Worm (Caenorhabditis elegans) whole organism, L4 larva: ENCODE results near the gene D1044.4.

Experiments used
- D1046.2 ChIP-seq: fragments of 200-800 bp; sonication (Bioruptor generic); IDR thresholded peaks from 2 replicates; pipeline ENCODE4 v1.3.6; 2022; ENCODE audit warnings: missing genetic modification characterization, missing compliant biosample characterization
- R02D3.7 ChIP-seq: fragments of 150-350 bp; sonication (generic microtip); optimal IDR thresholded peaks from 3 replicates; lab custom pipeline; 2014; ENCODE audit warnings: missing biosample characterization, missing genetic modification characterization
- T26A8.4 ChIP-seq: fragments of 200-800 bp; sonication (Bioruptor generic); IDR thresholded peaks from 2 replicates; pipeline ENCODE4 v1.3.6; 2022; ENCODE audit warnings: missing genetic modification characterization, missing compliant biosample characterization
- Y105C5A.15 ChIP-seq: fragments of 200-800 bp; sonication (Bioruptor generic); IDR thresholded peaks from 2 replicates; pipeline ENCODE4 v1.3.6; 2022; ENCODE audit warnings: missing genetic modification characterization, missing compliant biosample characterization
- Y48G9A.11 ChIP-seq: fragments of 200-800 bp; sonication (Bioruptor generic); IDR thresholded peaks from 2 replicates; pipeline ENCODE4 v1.3.6; 2022; ENCODE audit warnings: missing genetic modification reagents, missing genetic modification characterization, missing compliant biosample characterization
- Y75B8A.6 ChIP-seq: fragments of 200-800 bp; sonication (Bioruptor generic); IDR thresholded peaks from 2 replicates; pipeline ENCODE4 v1.3.6; 2022; ENCODE audit warnings: missing genetic modification reagents, missing genetic modification characterization, missing compliant biosample characterization
- ZK337.2 ChIP-seq: fragments of 200-800 bp; sonication (Bioruptor generic); IDR thresholded peaks from 2 replicates; pipeline ENCODE4 v1.3.6; 2022; ENCODE audit warnings: missing genetic modification reagents, missing genetic modification characterization, missing compliant biosample characterization
- aha-1 ChIP-seq: fragments of 150-350 bp; peaks from one replicate; lab custom pipeline; 2014; ENCODE audit warnings: missing biosample characterization, missing genetic modification characterization
- ama-1 ChIP-seq: fragments of 150-350 bp; optimal IDR thresholded peaks from 2 replicates; lab custom pipeline; 2014; ENCODE audit warnings: inconsistent platforms, mixed read lengths
- arid-1 ChIP-seq: fragments of 200-800 bp; sonication (Bioruptor generic); conservative IDR thresholded peaks from 2 replicates; pipeline ENCODE4 v1.3.6; 2022; ENCODE audit warnings: missing genetic modification reagents, missing genetic modification characterization, missing compliant biosample characterization
- attf-4 ChIP-seq: sonication (generic microtip); optimal IDR thresholded peaks from 3 replicates; lab custom pipeline; 2017; ENCODE audit warnings: missing biosample characterization, missing genetic modification characterization
- ceh-28 ChIP-seq: fragments of 150-350 bp; optimal IDR thresholded peaks from 2 replicates; lab custom pipeline; 2014; ENCODE audit warnings: missing biosample characterization, missing genetic modification reagents, missing genetic modification characterization
- ceh-62 ChIP-seq: sonication (generic microtip); optimal IDR thresholded peaks from 2 replicates; lab custom pipeline; 2017; ENCODE audit warnings: missing biosample characterization, missing genetic modification characterization
- cey-2 ChIP-seq: sonication (generic microtip); optimal IDR thresholded peaks from 3 replicates; lab custom pipeline; 2017; ENCODE audit warnings: missing genetic modification characterization, mild to moderate bottlenecking, missing compliant biosample characterization, antibody characterized with exemption, borderline replicate concordance; ENCODE audit not compliant: insufficient read depth
- daf-19 ChIP-seq: fragments of 200-800 bp; sonication (Bioruptor generic); conservative IDR thresholded peaks from 2 replicates; pipeline ENCODE4 v1.3.6; 2022; ENCODE audit warnings: missing genetic modification characterization, missing compliant biosample characterization
- dmd-6 ChIP-seq: fragments of 200-800 bp; sonication (Bioruptor generic); IDR thresholded peaks from 2 replicates; pipeline ENCODE4 v1.3.6; 2022; ENCODE audit warnings: missing genetic modification reagents, missing genetic modification characterization, missing compliant biosample characterization
- dmd-8 ChIP-seq: fragments of 200-800 bp; sonication (Bioruptor generic); IDR thresholded peaks from 2 replicates; pipeline ENCODE4 v1.3.6; 2022; ENCODE audit warnings: missing genetic modification characterization, missing compliant biosample characterization
- dmd-9 ChIP-seq: fragments of 200-800 bp; sonication (Bioruptor generic); IDR thresholded peaks from 2 replicates; pipeline ENCODE4 v1.3.6; 2022; ENCODE audit warnings: missing genetic modification reagents, missing genetic modification characterization, missing compliant biosample characterization
- duxl-1 ChIP-seq: sonication (generic microtip); optimal IDR thresholded peaks from 2 replicates; lab custom pipeline; 2016; ENCODE audit warnings: mild to moderate bottlenecking, missing genetic modification characterization, moderate library complexity, missing compliant biosample characterization; ENCODE audit not compliant: poor library complexity
- dve-1 ChIP-seq: sonication (generic microtip); optimal IDR thresholded peaks from 2 replicates; lab custom pipeline; 2017; ENCODE audit warnings: antibody characterized with exemption, mild to moderate bottlenecking, missing genetic modification characterization, missing compliant biosample characterization; ENCODE audit not compliant: insufficient read depth
- egl-43 ChIP-seq: fragments of 200-800 bp; sonication (Bioruptor generic); IDR thresholded peaks from 2 replicates; pipeline ENCODE4 v1.3.6; 2022; ENCODE audit warnings: missing genetic modification reagents, missing genetic modification characterization, missing compliant biosample characterization
- hlh-30 ChIP-seq: sonication (generic microtip); optimal IDR thresholded peaks from 2 replicates; lab custom pipeline; 2017; ENCODE audit warnings: antibody characterized with exemption, mild to moderate bottlenecking, missing genetic modification characterization, missing compliant biosample characterization; ENCODE audit not compliant: insufficient read depth
- hmg-1.1 ChIP-seq: fragments of 200-800 bp; sonication (Bioruptor generic); IDR thresholded peaks from 2 replicates; pipeline ENCODE4 v1.3.6; 2022; ENCODE audit warnings: missing genetic modification reagents, missing genetic modification characterization, missing compliant biosample characterization
- jun-1 ChIP-seq: fragments of 150-350 bp; optimal IDR thresholded peaks from 2 replicates; lab custom pipeline; 2014; ENCODE audit warnings: missing biosample characterization, missing genetic modification reagents, missing genetic modification characterization
- lim-7 ChIP-seq: fragments of 200-800 bp; sonication (Bioruptor generic); IDR thresholded peaks from 2 replicates; pipeline ENCODE4 v1.3.6; 2022; ENCODE audit warnings: missing genetic modification characterization, missing compliant biosample characterization
- lin-1 ChIP-seq: fragments of 200-800 bp; sonication (Bioruptor generic); IDR thresholded peaks from 2 replicates; pipeline ENCODE4 v1.3.6; 2022; ENCODE audit warnings: missing genetic modification reagents, missing genetic modification characterization, missing compliant biosample characterization
- lin-13 ChIP-seq: fragments of 150-350 bp; optimal IDR thresholded peaks from 2 replicates; lab custom pipeline; 2014; ENCODE audit warnings: missing biosample characterization, missing genetic modification reagents, missing genetic modification characterization
- lin-15B ChIP-seq: fragments of 150-350 bp; sonication (generic microtip); optimal IDR thresholded peaks from 3 replicates; lab custom pipeline; 2014; ENCODE audit warnings: missing biosample characterization, missing genetic modification characterization
- lin-38 ChIP-seq: fragments of 200-800 bp; sonication (Bioruptor generic); IDR thresholded peaks from 2 replicates; pipeline ENCODE4 v1.3.6; 2022; ENCODE audit warnings: missing genetic modification reagents, missing genetic modification characterization, missing compliant biosample characterization
- mdl-1 ChIP-seq, 2 experiments: fragments of 150-350 bp in 1 of 2; sonication (generic microtip) in 1 of 2; optimal IDR thresholded peaks; 2 replicates each; lab custom pipeline; 2014 to 2017; ENCODE audit warnings: missing biosample characterization in 2 of 2, missing genetic modification characterization in 2 of 2
- mdt-29 ChIP-seq: fragments of 200-800 bp; sonication (Bioruptor generic); IDR thresholded peaks from 2 replicates; pipeline ENCODE4 v1.3.6; 2022; ENCODE audit warnings: missing genetic modification reagents, missing genetic modification characterization, missing compliant biosample characterization
- nhr-102 ChIP-seq: sonication (generic microtip); optimal IDR thresholded peaks from 2 replicates; lab custom pipeline; 2016; ENCODE audit warnings: mild to moderate bottlenecking, missing genetic modification characterization, moderate library complexity, missing compliant biosample characterization
- nhr-11 ChIP-seq: fragments of 150-350 bp; optimal IDR thresholded peaks from 2 replicates; lab custom pipeline; 2014; ENCODE audit warnings: missing biosample characterization, missing genetic modification characterization
- nhr-42 ChIP-seq: fragments of 200-800 bp; sonication (Bioruptor generic); IDR thresholded peaks from 2 replicates; pipeline ENCODE4 v1.3.6; 2022; ENCODE audit warnings: missing genetic modification characterization, missing compliant biosample characterization
- nhr-48 ChIP-seq: sonication (generic microtip); optimal IDR thresholded peaks from 2 replicates; lab custom pipeline; 2016; ENCODE audit warnings: mild to moderate bottlenecking, missing genetic modification characterization, missing compliant biosample characterization
- nhr-77 ChIP-seq: fragments of 150-350 bp; optimal IDR thresholded peaks from 2 replicates; lab custom pipeline; 2014; ENCODE audit warnings: missing biosample characterization, missing genetic modification characterization
- pha-4 ChIP-seq, 2 experiments: fragments of 150-350 bp in 1 of 2; fragments of 200-800 bp in 1 of 2; sonication (Bioruptor generic) in 1 of 2; IDR thresholded peaks in 1 of 2; optimal IDR thresholded peaks in 1 of 2; 2 replicates each; pipeline versions ENCODE4 v1.3.6 to Lab custom; 2014 to 2022; ENCODE audit warnings: missing genetic modification characterization in 2 of 2, missing genetic modification reagents in 2 of 2, missing biosample characterization in 1 of 2, missing compliant biosample characterization in 1 of 2
- php-3 ChIP-seq: fragments of 200-800 bp; sonication (Bioruptor generic); IDR thresholded peaks from 2 replicates; pipeline ENCODE4 v1.3.6; 2022; ENCODE audit warnings: missing genetic modification reagents, missing genetic modification characterization, missing compliant biosample characterization
- saeg-2 ChIP-seq: fragments of 200-800 bp; sonication (Bioruptor generic); IDR thresholded peaks from 2 replicates; pipeline ENCODE4 v1.3.6; 2022; ENCODE audit warnings: missing genetic modification reagents, missing genetic modification characterization, missing compliant biosample characterization
- snpc-4 ChIP-seq: fragments of 150-350 bp; optimal IDR thresholded peaks from 2 replicates; lab custom pipeline; 2014; ENCODE audit warnings: missing biosample characterization, missing genetic modification characterization
- spr-1 ChIP-seq: sonication (generic microtip); optimal IDR thresholded peaks from 2 replicates; lab custom pipeline; 2016; ENCODE audit warnings: mild to moderate bottlenecking, missing genetic modification characterization, missing compliant biosample characterization
- tra-1 ChIP-seq: fragments of 200-800 bp; sonication (Bioruptor generic); IDR thresholded peaks from 2 replicates; pipeline ENCODE4 v1.3.6; 2022; ENCODE audit warnings: missing genetic modification reagents, missing genetic modification characterization, missing compliant biosample characterization
- unc-130 ChIP-seq: sonication (generic microtip); optimal IDR thresholded peaks from 2 replicates; lab custom pipeline; 2016; ENCODE audit warnings: missing genetic modification reagents, missing genetic modification characterization, missing compliant biosample characterization
- unc-39 ChIP-seq: sonication (generic microtip); optimal IDR thresholded peaks from 2 replicates; lab custom pipeline; 2017; ENCODE audit warnings: missing biosample characterization, missing genetic modification characterization
- zfp-2 ChIP-seq: sonication (generic microtip); optimal IDR thresholded peaks from 2 replicates; lab custom pipeline; 2016; ENCODE audit warnings: mild to moderate bottlenecking, missing genetic modification characterization, missing compliant biosample characterization
- ztf-11 ChIP-seq: fragments of 150-350 bp; optimal IDR thresholded peaks from 2 replicates; lab custom pipeline; 2014; ENCODE audit warnings: missing biosample characterization, missing genetic modification characterization

D1044.4 gene

ce11 chrIII:5557246-5557819 is 35.5 kb upstream of the D1044.4 start, which contains the start of gene rpc-2:
Gene rpc-2 (plus strand): TSS chrIII:5557365.
- TF ChIP-seq R02D3.7 (no peak), arid-1 (GFP tag; lab: Robert Waterston, UW) (peak; percentile 69; the same call in 1 of the 2 replicates), T26A8.4 (GFP tag; lab: Robert Waterston, UW) (peak; percentile 52; the same call in 1 of the 2 replicates), duxl-1 (tag; lab: Kevin White, UChicago) (no peak), php-3 (GFP tag; lab: Robert Waterston, UW) (peak; percentile 44; the same call in 1 of the 2 replicates), zfp-2 (tag; lab: Kevin White, UChicago) (no peak), unc-39 (tag; lab: Kevin White, UChicago) (no peak), spr-1 (tag; lab: Kevin White, UChicago) (peak; percentile 24), cey-2 (tag; lab: Kevin White, UChicago) (no peak), pha-4 (GFP tag; IDR thresholded peaks at IDR 0.05; lab: Robert Waterston, UW) (peak; percentile 47; the same call in 1 of the 2 replicates), pha-4 (tag; optimal IDR thresholded peaks at IDR 0.05; lab: Kevin White, UChicago) (no peak), lin-13 (GFP tag; lab: Kevin White, UChicago) (no peak), nhr-102 (tag; lab: Kevin White, UChicago) (peak; percentile 9), tra-1 (GFP tag; lab: Robert Waterston, UW) (peak; percentile 23; the same call in 1 of the 2 replicates), unc-130 (GFP tag; lab: Kevin White, UChicago) (no peak), nhr-11 (tag; lab: Kevin White, UChicago) (no peak), dmd-8 (GFP tag; lab: Robert Waterston, UW) (0 out of 2 replicates have a peak, but pooled peaks have one; percentile 51), nhr-77 (no peak), egl-43 (peak; percentile 54; the same call in 1 of the 2 replicates), dmd-9 (GFP tag; lab: Robert Waterston, UW) (no peak), ceh-28 (no peak), mdt-29 (GFP tag; lab: Robert Waterston, UW) (peak; percentile 49; the same call in 1 of the 2 replicates), lim-7 (GFP tag; lab: Robert Waterston, UW) (peak; percentile 18; the same call in 1 of the 2 replicates), Y48G9A.11 (peak; percentile 19; the same call in 1 of the 2 replicates), lin-38 (GFP tag; lab: Robert Waterston, UW) (peak; percentile 50), aha-1 (tag; lab: Kevin White, UChicago) (peak; percentile 66), Y75B8A.6 (GFP tag; lab: Robert Waterston, UW) (peak; percentile 16; the same call in 1 of the 2 replicates), ama-1 (lab: Kevin White, UChicago) (peak; percentile 33), mdl-1 (tag; optimal IDR thresholded peaks at IDR 0.05; lab: Kevin White, UChicago) (no peak)

- no peak for TF ChIP-seq ZK337.2
- TF ChIP-seq jun-1 (tag; lab: Kevin White, UChicago), result no peak
- TF ChIP-seq dve-1 (tag; lab: Kevin White, UChicago), result peak; percentile 79
- TF ChIP-seq arid-1 (GFP tag; lab: Robert Waterston, UW), result 0 out of 2 replicates have a peak, but pooled peaks have one; percentile 47
- TF ChIP-seq D1046.2 (GFP tag; lab: Robert Waterston, UW), result no peak
- TF ChIP-seq ceh-62, result no peak
- TF ChIP-seq hlh-30, result peak; percentile 51
- TF ChIP-seq lin-1 (GFP tag; lab: Robert Waterston, UW), result peak; percentile 64; the same call in 1 of the 2 replicates
- no peak for TF ChIP-seq snpc-4 (tag; lab: Kevin White, UChicago)
- no peak for TF ChIP-seq ztf-11 (tag; lab: Kevin White, UChicago)
- no peak for TF ChIP-seq Y105C5A.15
- peak; percentile 69 for TF ChIP-seq nhr-48 (tag; lab: Kevin White, UChicago)
- TF ChIP-seq hmg-1.1, result peak; percentile 80
- TF ChIP-seq php-3 (GFP tag; lab: Robert Waterston, UW), result 0 out of 2 replicates have a peak, but pooled peaks have one; percentile 46
- 0 out of 2 replicates have a peak, but pooled peaks have one; percentile 48 for TF ChIP-seq daf-19 (GFP tag; lab: Robert Waterston, UW)
- no peak for TF ChIP-seq cey-2 (tag; lab: Kevin White, UChicago)
- TF ChIP-seq nhr-42 (GFP tag; lab: Robert Waterston, UW), result 0 out of 2 replicates have a peak, but pooled peaks have one; percentile 46
- TF ChIP-seq attf-4 (tag; lab: Kevin White, UChicago), result no peak
- peak; percentile 53 for TF ChIP-seq unc-130 (GFP tag; lab: Kevin White, UChicago)
- no peak for TF ChIP-seq saeg-2 (GFP tag; lab: Robert Waterston, UW)
- TF ChIP-seq lin-13 (GFP tag; lab: Kevin White, UChicago), result peak; percentile 43
- TF ChIP-seq lin-15B (tag; lab: Kevin White, UChicago), result no peak
- TF ChIP-seq dmd-6 (GFP tag; lab: Robert Waterston, UW), result no peak
- no peak for TF ChIP-seq unc-39 (tag; lab: Kevin White, UChicago)
Observed at ce11 chrIII:5554884-5555500, 33.2 kb upstream of the D1044.4 start, which contains the start of the genes nmad-1 and hach-1. Gene nmad-1 (minus strand): TSS chrIII:5554934. Gene hach-1 (plus strand): TSS chrIII:5555450.
